Worm (Caenorhabditis elegans): ENCODE data around the gene F31D5.6.

F31D5.6 gene

ce11 chrII:4229106-4229708 lies 19.7 kb downstream of the F31D5.6 start, which contains the start of gene C16A11.3 (continued):
- no peak for TF ChIP-seq bed-2 (GFP tag; IDR thresholded peaks at IDR 0.05)
- no peak for TF ChIP-seq ets-4 (GFP tag; optimal IDR thresholded peaks at IDR 0.05)
- no peak for TF ChIP-seq attf-3 (GFP tag; conservative IDR thresholded peaks at IDR 0.05)
- TF ChIP-seq B0035.1 (tag; optimal IDR thresholded peaks at IDR 0.05): no peak
- no peak for TF ChIP-seq nfyb-1 (GFP tag; IDR thresholded peaks at IDR 0.05)
- TF ChIP-seq snpc-1.1 (tag; optimal IDR thresholded peaks at IDR 0.05; ENCODE audit: insufficient read depth): peak; percentile 49
- no peak for TF ChIP-seq gei-17 (GFP tag; optimal IDR thresholded peaks at IDR 0.05)
- TF ChIP-seq nhr-120 (GFP tag; IDR thresholded peaks at IDR 0.05): no peak
- TF ChIP-seq madf-6 (GFP tag; IDR thresholded peaks at IDR 0.05): peak; percentile 87

ce11 chrII:4230816-4231435 lies 21.4 kb downstream of the F31D5.6 start, which contains the start of gene C16A11.10:
C16A11.10 (plus strand) TSS chrII:4231385.
- TF ChIP-seq snpc-3.4 (tag; optimal IDR thresholded peaks at IDR 0.05) (no peak), xnd-1 (tag; optimal IDR thresholded peaks at IDR 0.05) (peak; percentile 52), F23B12.7 (tag; optimal IDR thresholded peaks at IDR 0.05; ENCODE audit: insufficient read depth) (no peak), F33H1.4 (GFP tag; IDR thresholded peaks at IDR 0.05) (peak; percentile 75), lsl-1 (GFP tag; optimal IDR thresholded peaks at IDR 0.05) (peak; percentile 77), madf-6 (GFP tag; IDR thresholded peaks at IDR 0.05) (peak; percentile 78), lin-54 (GFP tag; optimal IDR thresholded peaks at IDR 0.05) (peak; percentile 8), madf-8 (GFP tag; conservative IDR thresholded peaks at IDR 0.05) (peak; percentile 22; the same call in 1 of the 2 replicates)

- TF ChIP-seq F52B5.7 (tag; optimal IDR thresholded peaks at IDR 0.05) (no peak), Y56A3A.18 (GFP tag; IDR thresholded peaks at IDR 0.05) (no peak), hsf-1 (GFP tag; IDR thresholded peaks at IDR 0.05) (no peak), hlh-26 (GFP tag; conservative IDR thresholded peaks at IDR 0.05) (no peak), let-526 (GFP tag; IDR thresholded peaks at IDR 0.05) (no peak), lin-40 (tag; optimal IDR thresholded peaks at IDR 0.05) (no peak), F33H1.4 (GFP tag; IDR thresholded peaks at IDR 0.05) (peak; percentile 75), C06A6.2 (GFP tag; conservative IDR thresholded peaks at IDR 0.05) (no peak), bed-2 (GFP tag; IDR thresholded peaks at IDR 0.05) (no peak), lag-1 (GFP tag; IDR thresholded peaks at IDR 0.05) (no peak), mes-4 (tag; optimal IDR thresholded peaks at IDR 0.05) (no peak), ztf-25 (GFP tag; IDR thresholded peaks at IDR 0.05) (no peak), sdz-38 (tag; optimal IDR thresholded peaks at IDR 0.05) (no peak), egl-44 (GFP tag; IDR thresholded peaks at IDR 0.05) (no peak), C17E4.6 (GFP tag; IDR thresholded peaks at IDR 0.05) (no peak), lsl-1 (GFP tag; optimal IDR thresholded peaks at IDR 0.05) (peak; percentile 72), lir-1 (GFP tag; conservative IDR thresholded peaks at IDR 0.05) (no peak), nhr-179 (tag; optimal IDR thresholded peaks at IDR 0.05) (no peak), snpc-4 (GFP tag; optimal IDR thresholded peaks at IDR 0.05) (no peak), snpc-4 (tag; optimal IDR thresholded peaks at IDR 0.05) (no peak), nfya-2 (GFP tag; IDR thresholded peaks at IDR 0.05) (no peak), zim-3 (tag; optimal IDR thresholded peaks at IDR 0.05) (no peak), tlf-1 (GFP tag; optimal IDR thresholded peaks at IDR 0.05) (no peak), athp-1 (tag; optimal IDR thresholded peaks at IDR 0.05) (no peak), xnd-1 (tag; optimal IDR thresholded peaks at IDR 0.05) (peak; percentile 63), ceh-58 (GFP tag; IDR thresholded peaks at IDR 0.05) (no peak), lsy-27 (tag; optimal IDR thresholded peaks at IDR 0.05; ENCODE audit: borderline replicate concordance, insufficient read depth) (no peak), F55B11.4 (tag; optimal IDR thresholded peaks at IDR 0.05; ENCODE audit: borderline replicate concordance, insufficient read depth) (no peak), aptf-2 (GFP tag; conservative IDR thresholded peaks at IDR 0.05) (no peak), dpl-1 (GFP tag; optimal IDR thresholded peaks at IDR 0.05) (no peak), him-1 (tag; optimal IDR thresholded peaks at IDR 0.05) (peak; percentile 24), ceh-91 (GFP tag; IDR thresholded peaks at IDR 0.05) (no peak)
Measured at ce11 chrII:4235959-4236358, 26.5 kb downstream of the F31D5.6 start, which contains the start of gene fbxc-43. fbxc-43 (minus strand) TSS chrII:4235996.

All from whole organism, young adult.